Worm (Caenorhabditis elegans) whole organism, early embryonic: ENCODE data around the gene C23H3.9.

ENCODE experiments used
- B0310.2 ChIP-seq: sonication (generic microtip); optimal IDR thresholded peaks from 2 replicates; lab custom pipeline; 2016; ENCODE audit warnings: mild to moderate bottlenecking, missing genetic modification characterization, missing compliant biosample characterization
- tra-4 ChIP-seq: sonication (generic microtip); optimal IDR thresholded peaks from 2 replicates; lab custom pipeline; 2017; ENCODE audit warnings: missing genetic modification characterization, missing compliant biosample characterization

DNA sequence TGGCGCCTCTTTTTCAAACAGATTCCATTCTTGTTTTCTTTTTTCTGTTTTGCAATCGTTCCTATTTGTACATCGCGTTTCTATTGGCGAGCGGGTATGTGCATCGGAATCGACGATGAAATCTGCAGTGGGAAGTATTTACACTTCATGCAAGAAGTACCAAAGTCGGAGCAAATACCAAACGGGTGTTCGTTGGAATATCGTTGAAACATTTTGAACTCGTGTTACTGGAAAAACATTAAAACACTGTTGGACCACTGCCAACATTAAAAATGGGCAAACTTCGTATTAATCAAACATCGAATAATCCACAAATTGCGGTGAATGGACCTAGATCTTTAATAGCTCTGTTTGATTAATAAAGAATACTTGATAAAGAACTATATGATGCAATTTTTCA is at the start of gene C23H3.9:
- TF ChIP-seq tra-4 (no peak), B0310.2 (tag; lab: Kevin White, UChicago) (no peak)
